Worm (Caenorhabditis elegans) whole organism, late embryonic: ENCODE data around the gene K10B2.4.

Source experiments
- K02D7.2 ChIP-seq: sonication (generic microtip); optimal IDR thresholded peaks from 2 replicates; lab custom pipeline; 2017; ENCODE audit warnings: mild to moderate bottlenecking, missing genetic modification characterization, missing compliant biosample characterization
- ahr-1 ChIP-seq: sonication (generic microtip); optimal IDR thresholded peaks from 2 replicates; lab custom pipeline; 2016; ENCODE audit warnings: missing genetic modification characterization, missing compliant biosample characterization
- ama-1 ChIP-seq: fragments of 150-350 bp; optimal IDR thresholded peaks from 2 replicates; lab custom pipeline; 2014
- ceh-30 ChIP-seq: fragments of 150-350 bp; optimal IDR thresholded peaks from 2 replicates; lab custom pipeline; 2014; ENCODE audit warnings: missing biosample characterization, missing genetic modification characterization
- ceh-48 ChIP-seq: sonication (generic microtip); optimal IDR thresholded peaks from 2 replicates; lab custom pipeline; 2016; ENCODE audit warnings: missing genetic modification characterization, inconsistent platforms, missing compliant biosample characterization
- ets-4 ChIP-seq: sonication (generic microtip); optimal IDR thresholded peaks from 2 replicates; lab custom pipeline; 2016; ENCODE audit warnings: missing genetic modification characterization, missing compliant biosample characterization
- fkh-10 ChIP-seq: fragments of 150-350 bp; optimal IDR thresholded peaks from 2 replicates; lab custom pipeline; 2014; ENCODE audit warnings: missing biosample characterization, missing genetic modification reagents, missing genetic modification characterization
- lin-11 ChIP-seq: fragments of 200-800 bp; sonication (Bioruptor generic); optimal IDR thresholded peaks from 2 replicates; lab custom pipeline; 2018; ENCODE audit warnings: mild to moderate bottlenecking, missing genetic modification characterization, missing compliant biosample characterization
- nhr-11 ChIP-seq: fragments of 150-350 bp; optimal IDR thresholded peaks from 2 replicates; lab custom pipeline; 2014; ENCODE audit warnings: missing biosample characterization, missing genetic modification characterization
- pag-3 ChIP-seq: sonication (generic microtip); optimal IDR thresholded peaks from 2 replicates; lab custom pipeline; 2016; ENCODE audit warnings: missing compliant biosample characterization, missing genetic modification characterization, borderline replicate concordance
- pha-4 ChIP-seq: fragments of 150-350 bp; optimal IDR thresholded peaks from 2 replicates; lab custom pipeline; 2018; ENCODE audit warnings: missing biosample characterization, missing genetic modification reagents, missing genetic modification characterization
- pqm-1 ChIP-seq: sonication (generic microtip); optimal IDR thresholded peaks from 2 replicates; lab custom pipeline; 2016; ENCODE audit warnings: missing genetic modification characterization, missing compliant biosample characterization
- syd-9 ChIP-seq: sonication (generic microtip); optimal IDR thresholded peaks from 2 replicates; lab custom pipeline; 2016; ENCODE audit warnings: mild to moderate bottlenecking, missing genetic modification characterization, moderate library complexity, missing compliant biosample characterization

DNA sequence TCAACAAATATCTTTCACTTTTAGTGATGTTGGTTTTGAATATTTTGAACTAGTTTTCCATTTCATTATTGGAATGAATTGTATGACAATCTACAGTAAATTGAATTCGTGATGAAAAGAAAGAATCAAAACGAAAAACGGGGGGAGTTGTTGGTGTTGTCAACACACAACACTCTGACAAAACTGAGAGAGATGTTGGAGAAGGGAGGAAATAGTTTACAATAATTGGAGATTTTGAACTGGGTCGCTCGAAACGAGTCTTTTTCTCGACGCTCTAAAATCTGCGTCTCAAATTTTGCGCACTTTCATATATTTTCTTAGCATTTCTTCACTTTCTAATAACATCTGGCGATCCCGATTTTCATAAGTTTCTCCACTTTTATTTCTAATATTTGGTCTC lies 16.9 kb downstream of the K10B2.4 start, which contains the start of gene txt-18:
- TF ChIP-seq pha-4 (tag; lab: Kevin White, UChicago) (no peak), lin-11 (tag; lab: Kevin White, UChicago) (no peak), ahr-1 (tag; lab: Kevin White, UChicago) (no peak), K02D7.2 (tag; lab: Kevin White, UChicago) (no peak), ceh-48 (tag; lab: Kevin White, UChicago) (no peak), ets-4 (tag; lab: Kevin White, UChicago) (no peak), pqm-1 (no peak), ceh-30 (tag; lab: Kevin White, UChicago) (no peak), fkh-10 (GFP tag; lab: Kevin White, UChicago) (no peak), ama-1 (lab: Kevin White, UChicago) (no peak), pag-3 (no peak), nhr-11 (tag; lab: Kevin White, UChicago) (no peak), syd-9 (tag; lab: Kevin White, UChicago) (no peak)
